Fruit fly (Drosophila melanogaster) whole organism, wandering third instar larva: Measurements from ENCODE around the gene CG34265.

Experiments
- Abd-B ChIP-seq: fragments of >200 bp; optimal IDR thresholded peaks from 2 replicates; lab custom pipeline; 2017; ENCODE audit warnings: missing biosample characterization, missing genetic modification characterization
- CG32264 ChIP-seq: fragments of 200-800 bp; sonication (Bioruptor generic); optimal IDR thresholded peaks from 2 replicates; lab custom pipeline; 2016; ENCODE audit warnings: missing biosample characterization, missing genetic modification characterization
- CG9705 ChIP-seq: fragments of 200-800 bp; sonication (Bioruptor generic); optimal IDR thresholded peaks from 2 replicates; lab custom pipeline; 2018; ENCODE audit warnings: missing biosample characterization, mild to moderate bottlenecking, missing genetic modification characterization
- CrebA ChIP-seq: fragments of 200-800 bp; sonication (Bioruptor generic); optimal IDR thresholded peaks from 2 replicates; lab custom pipeline; 2016; ENCODE audit warnings: missing biosample characterization, mild to moderate bottlenecking, missing genetic modification characterization, borderline replicate concordance
- Dfd ChIP-seq: fragments of >200 bp; optimal IDR thresholded peaks from 2 replicates; lab custom pipeline; 2017; ENCODE audit warnings: missing biosample characterization, missing genetic modification characterization
- Dif ChIP-seq: fragments of 200-275, 200-300 bp; sonication (Bioruptor generic); optimal IDR thresholded peaks from 2 replicates; lab custom pipeline; 2018; ENCODE audit warnings: missing biosample characterization, missing genetic modification characterization; ENCODE audit not compliant: partially characterized antibody
- GATAd ChIP-seq: sonication (Bioruptor generic); optimal IDR thresholded peaks from 2 replicates; lab custom pipeline; 2016; ENCODE audit warnings: missing biosample characterization, missing genetic modification characterization
- HLH106 ChIP-seq: fragments of 200-800 bp; optimal IDR thresholded peaks from 3 replicates; lab custom pipeline; 2019; ENCODE audit warnings: missing biosample characterization, mild to moderate bottlenecking, missing genetic modification characterization, moderate library complexity
- Hnf4 ChIP-seq: fragments of 200-800 bp; sonication (Bioruptor generic); optimal IDR thresholded peaks from 2 replicates; lab custom pipeline; 2016; ENCODE audit warnings: missing biosample characterization, mild to moderate bottlenecking, missing genetic modification characterization
- Hr78 ChIP-seq: fragments of >200 bp; optimal IDR thresholded peaks from 2 replicates; lab custom pipeline; 2017; ENCODE audit warnings: missing biosample characterization, missing genetic modification characterization
- Hr83 ChIP-seq: fragments of 200-300 bp; sonication (Bioruptor generic); optimal IDR thresholded peaks from 2 replicates; lab custom pipeline; 2016; ENCODE audit warnings: missing biosample characterization, mild to moderate bottlenecking, missing genetic modification characterization, moderate library complexity; ENCODE audit not compliant: poor library complexity, severe bottlenecking
- Jra ChIP-seq: sonication (Bioruptor generic); optimal IDR thresholded peaks from 2 replicates; lab custom pipeline; 2016; ENCODE audit warnings: missing biosample characterization, missing genetic modification characterization
- Mio ChIP-seq: sonication (Bioruptor generic); optimal IDR thresholded peaks from 2 replicates; lab custom pipeline; 2016; ENCODE audit warnings: missing biosample characterization, missing genetic modification characterization
- Myc ChIP-seq: fragments of >200 bp; optimal IDR thresholded peaks from 2 replicates; lab custom pipeline; 2017
- N ChIP-seq: fragments of >200 bp; optimal IDR thresholded peaks from 2 replicates; lab custom pipeline; 2018; ENCODE audit warnings: missing biosample characterization, missing external identifiers, missing genetic modification characterization
- OdsH ChIP-seq: fragments of 200-800 bp; sonication (Bioruptor generic); optimal IDR thresholded peaks from 2 replicates; lab custom pipeline; 2016; ENCODE audit warnings: missing biosample characterization, mild to moderate bottlenecking, missing genetic modification characterization
- Rel ChIP-seq, 2 experiments: fragments of 200-800 bp; sonication (Bioruptor generic) in 1 of 2; optimal IDR thresholded peaks; 2 replicates in 1 of 2; 3 replicates in 1 of 2; lab custom pipeline; 2016 to 2019; ENCODE audit warnings: mild to moderate bottlenecking in 2 of 2, missing biosample characterization in 2 of 2, missing genetic modification characterization in 2 of 2, moderate library complexity in 1 of 2
- Sp1 ChIP-seq: fragments of 200-800 bp; sonication (Bioruptor generic); optimal IDR thresholded peaks from 3 replicates; lab custom pipeline; 2019; ENCODE audit warnings: missing biosample characterization, mild to moderate bottlenecking, missing genetic modification characterization, moderate library complexity
- Vsx2 ChIP-seq: fragments of 200-300, 225-300 bp; sonication (Bioruptor generic); optimal IDR thresholded peaks from 2 replicates; lab custom pipeline; 2018; ENCODE audit warnings: missing biosample characterization, missing genetic modification characterization; ENCODE audit not compliant: partially characterized antibody
- br ChIP-seq: fragments of 200-800 bp; sonication (Bioruptor generic); optimal IDR thresholded peaks from 2 replicates; lab custom pipeline; 2016; ENCODE audit warnings: missing biosample characterization, missing genetic modification characterization
- brk ChIP-seq: fragments of 200-800 bp; sonication (Bioruptor generic); optimal IDR thresholded peaks from 2 replicates; lab custom pipeline; 2016; ENCODE audit warnings: missing biosample characterization, mild to moderate bottlenecking, missing genetic modification characterization
- dl ChIP-seq, 2 experiments: fragments of 175-275, 200-275 bp in 1 of 2; fragments of 200-275 bp in 1 of 2; sonication (Bioruptor generic); optimal IDR thresholded peaks; lab custom pipeline; 2018; ENCODE audit warnings: mild to moderate bottlenecking in 2 of 2, missing biosample characterization in 2 of 2, missing genetic modification characterization in 2 of 2, moderate library complexity in 2 of 2; ENCODE audit not compliant: partially characterized antibody in 2 of 2, insufficient read depth in 1 of 2
- dmrt93B ChIP-seq: fragments of 200-800 bp; sonication (Bioruptor generic); optimal IDR thresholded peaks from 2 replicates; lab custom pipeline; 2018; ENCODE audit warnings: missing biosample characterization, mild to moderate bottlenecking, missing genetic modification characterization
- dsf ChIP-seq: sonication (Bioruptor generic); optimal IDR thresholded peaks from 2 replicates; lab custom pipeline; 2016; ENCODE audit warnings: missing biosample characterization, missing genetic modification characterization, borderline replicate concordance
- ey ChIP-seq: fragments of 200-800 bp; sonication (Bioruptor generic); optimal IDR thresholded peaks from 2 replicates; lab custom pipeline; 2016; ENCODE audit warnings: missing biosample characterization, missing genetic modification characterization
- foxo ChIP-seq, 2 experiments: fragments of 200-800 bp; sonication (Bioruptor generic); optimal IDR thresholded peaks; 2 replicates in 1 of 2; 3 replicates in 1 of 2; lab custom pipeline; 2016 to 2017; ENCODE audit warnings: missing biosample characterization in 2 of 2, missing genetic modification characterization in 2 of 2
- fru ChIP-seq: fragments of 200-800 bp; sonication (Bioruptor generic); optimal IDR thresholded peaks from 3 replicates; lab custom pipeline; 2016; ENCODE audit warnings: missing biosample characterization, mild to moderate bottlenecking, missing genetic modification characterization
- h ChIP-seq: fragments of 200-800 bp; sonication (Bioruptor generic); optimal IDR thresholded peaks from 3 replicates; lab custom pipeline; 2016; ENCODE audit warnings: missing biosample characterization, mild to moderate bottlenecking, missing genetic modification characterization
- jim ChIP-seq: fragments of 175-275, 200-325 bp; sonication (Bioruptor generic); optimal IDR thresholded peaks from 2 replicates; lab custom pipeline; 2016; ENCODE audit warnings: missing biosample characterization, mild to moderate bottlenecking, missing genetic modification characterization
- lola ChIP-seq: fragments of >200 bp; optimal IDR thresholded peaks from 2 replicates; lab custom pipeline; 2017; ENCODE audit warnings: missing biosample characterization, missing genetic modification characterization
- pan ChIP-seq: fragments of >200 bp; optimal IDR thresholded peaks from 2 replicates; lab custom pipeline; 2017
- psq ChIP-seq: fragments of 200-800 bp; sonication (Bioruptor generic); optimal IDR thresholded peaks from 3 replicates; lab custom pipeline; 2017; ENCODE audit warnings: missing biosample characterization, mild to moderate bottlenecking, missing genetic modification characterization, moderate library complexity
- rgr ChIP-seq: fragments of 200-800 bp; sonication (Bioruptor generic); optimal IDR thresholded peaks from 3 replicates; lab custom pipeline; 2016; ENCODE audit warnings: missing biosample characterization, mild to moderate bottlenecking, missing genetic modification characterization
- sage ChIP-seq: fragments of 200-800 bp; sonication (Bioruptor generic); optimal IDR thresholded peaks from 2 replicates; lab custom pipeline; 2016; ENCODE audit warnings: missing biosample characterization, mild to moderate bottlenecking, missing genetic modification characterization
- sv ChIP-seq: fragments of 200-800 bp; sonication (Bioruptor generic); optimal IDR thresholded peaks from 3 replicates; lab custom pipeline; 2016; ENCODE audit warnings: missing biosample characterization, missing genetic modification characterization
- tai ChIP-seq: sonication (Bioruptor generic); optimal IDR thresholded peaks from 2 replicates; lab custom pipeline; 2016; ENCODE audit warnings: missing biosample characterization, missing genetic modification characterization
- usp ChIP-seq: fragments of >200 bp; optimal IDR thresholded peaks from 2 replicates; lab custom pipeline; 2017; ENCODE audit warnings: missing biosample characterization, missing genetic modification characterization
- woc ChIP-seq: sonication (Bioruptor generic); optimal IDR thresholded peaks from 2 replicates; lab custom pipeline; 2016; ENCODE audit warnings: missing biosample characterization, mild to moderate bottlenecking, missing genetic modification characterization

The CG34265 gene

DNA sequence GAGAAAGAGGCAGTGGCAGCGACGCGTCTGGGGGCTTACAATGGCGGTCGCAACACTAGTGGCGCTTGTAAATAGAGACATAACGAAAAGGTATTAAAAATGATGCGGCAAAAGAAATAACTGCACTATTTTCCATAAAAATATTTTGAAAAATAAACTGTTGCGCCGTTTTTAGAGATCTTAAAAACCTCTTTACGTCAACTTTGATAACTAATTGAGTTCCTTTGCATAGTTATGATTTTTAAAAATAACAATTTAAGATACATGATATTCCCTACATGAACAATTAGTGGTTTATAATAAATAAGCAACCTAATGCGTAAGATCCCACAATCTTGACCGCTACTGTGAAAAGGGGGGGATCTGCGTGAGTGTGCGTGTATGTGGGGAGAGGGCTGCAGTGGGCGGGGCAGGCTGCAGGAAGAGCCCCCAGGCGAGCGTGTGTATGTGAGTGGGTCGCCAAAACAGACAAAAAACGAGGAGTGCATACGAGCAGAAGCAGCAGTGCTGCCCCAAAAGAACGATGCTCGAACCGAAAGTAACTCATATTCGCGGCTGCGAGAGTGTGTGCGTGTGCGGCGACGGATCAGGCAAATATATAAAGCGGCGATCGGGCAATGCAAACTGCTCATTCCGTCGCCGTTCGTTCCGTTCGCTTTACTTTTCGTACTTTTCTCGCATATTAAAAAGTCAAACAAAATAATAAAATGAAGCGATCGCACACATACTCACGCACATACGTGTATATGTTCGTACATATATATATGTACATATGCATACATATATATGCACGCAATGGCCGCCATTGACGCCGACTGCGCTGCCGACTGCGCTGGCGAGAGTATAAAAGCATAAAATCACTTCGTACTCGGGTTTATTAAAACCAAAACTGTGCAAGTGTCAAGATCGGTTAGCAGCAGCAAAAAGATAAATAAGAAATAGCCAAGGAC lies 19.3 kb upstream of the CG34265 start:
- TF ChIP-seq CrebA (peak; percentile 91), GATAd (GFP tag; lab: Kevin White, UChicago) (peak; percentile 89), ey (GFP tag; lab: Kevin White, UChicago) (peak; percentile 99), foxo (GFP tag; optimal IDR thresholded peaks at IDR 0.05; lab: Kevin White, UChicago) (peak; percentile 93 to 99), brk (GFP tag; lab: Kevin White, UChicago) (peak; percentile 93), OdsH (peak; percentile 99), Jra (GFP tag; lab: Kevin White, UChicago) (peak; percentile 95), Myc (lab: Kevin White, UChicago) (no peak), Mio (GFP tag; lab: Kevin White, UChicago) (peak; percentile 86), N (GFP tag; lab: Kevin White, UChicago) (peak; percentile 25), Hr83 (GFP tag; lab: Kevin White, UChicago) (peak; percentile 96), jim (peak; percentile 99), dmrt93B (GFP tag; lab: Kevin White, UChicago) (peak; percentile 99), CG9705 (GFP tag; lab: Kevin White, UChicago) (peak; percentile 98), Vsx2 (peak; percentile 39), fru (peak; percentile 98), HLH106 (peak; percentile 98), Rel (GFP tag; optimal IDR thresholded peaks at IDR 0.05; lab: Kevin White, UChicago) (peak; percentile 95), Rel (tag; optimal IDR thresholded peaks at IDR 0.05; lab: Kevin White, UChicago) (peak; percentile 87), h (GFP tag; lab: Kevin White, UChicago) (peak; percentile 99), usp (GFP tag; lab: Kevin White, UChicago) (no peak), br (GFP tag; lab: Kevin White, UChicago) (peak; percentile 98), woc (GFP tag; lab: Kevin White, UChicago) (peak; percentile 99), Dfd (GFP tag; lab: Kevin White, UChicago) (peak; percentile 97), psq (GFP tag; lab: Kevin White, UChicago) (peak; percentile 98), sage (peak; percentile 95), Hnf4 (peak; percentile 92), sv (peak; percentile 18), dsf (GFP tag; lab: Kevin White, UChicago) (peak; percentile 92), pan (lab: Kevin White, UChicago) (no peak), tai (peak; percentile 95), Dif (peak; percentile 53), rgr (peak; percentile 99), Abd-B (GFP tag; lab: Kevin White, UChicago) (no peak), lola (GFP tag; lab: Kevin White, UChicago) (no peak), CG32264 (GFP tag; lab: Kevin White, UChicago) (peak; percentile 96), Hr78 (GFP tag; lab: Kevin White, UChicago) (no peak), Sp1 (peak; percentile 99), dl (GFP tag; optimal IDR thresholded peaks at IDR 0.05; lab: Kevin White, UChicago; ENCODE audit: insufficient read depth in 1 of 2, partially characterized antibody in 2 of 2) (peak in 1 of 2 experiments; percentile 59)
- TF ChIP-seq, all 38 proteins: peak for 32

DNA sequence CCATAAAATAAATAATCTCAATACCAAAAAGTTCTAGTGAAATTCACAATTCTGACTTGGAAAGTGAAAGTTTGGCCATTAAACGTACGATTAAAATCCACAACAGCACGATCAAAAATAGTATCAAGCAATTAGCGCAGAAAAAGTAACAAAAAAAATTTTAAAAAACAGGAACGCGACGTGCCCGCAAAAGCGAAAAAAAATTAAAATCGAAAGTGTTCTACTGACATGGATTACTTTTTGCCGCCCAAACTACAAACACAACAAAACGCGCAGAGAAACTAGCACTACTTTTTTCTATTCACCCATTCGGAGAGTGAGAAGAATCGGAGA lies 18.6 kb upstream of the CG34265 start:
- no peak for TF ChIP-seq woc (GFP tag; lab: Kevin White, UChicago)
- TF ChIP-seq h (GFP tag; lab: Kevin White, UChicago): no peak
- TF ChIP-seq Hr83 (GFP tag; lab: Kevin White, UChicago): peak; percentile 82
- no peak for TF ChIP-seq dmrt93B (GFP tag; lab: Kevin White, UChicago)
